Fruit fly (Drosophila melanogaster): ENCODE results near the gene CG32262.

The CG32262 gene

DNA sequence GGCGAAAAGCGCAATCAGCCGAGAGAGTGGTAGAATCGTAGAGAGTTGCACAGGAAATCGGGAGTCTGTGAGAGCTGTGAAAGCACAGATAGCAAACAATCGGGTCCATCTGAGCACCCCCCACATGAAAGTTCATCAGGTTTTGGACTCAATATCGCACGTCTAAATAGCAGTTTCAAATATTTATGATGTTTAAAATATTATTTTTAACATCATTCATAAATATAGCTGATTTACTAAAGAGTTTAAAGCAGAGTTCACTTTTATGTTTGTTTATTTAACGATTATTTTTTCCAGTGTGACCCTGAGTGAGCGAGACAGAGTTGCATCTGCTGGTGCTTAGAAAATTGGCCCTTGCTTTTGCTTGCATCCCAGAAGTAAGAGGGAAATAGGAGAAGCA, 8.7 kb downstream of the CG32262 start (continued):
- no peak for TF ChIP-seq bigmax (GFP tag; optimal IDR thresholded peaks at IDR 0.05)
- TF ChIP-seq gem (tag; optimal IDR thresholded peaks at IDR 0.05), result peak; percentile 33
- TF ChIP-seq CG12236 (GFP tag; optimal IDR thresholded peaks at IDR 0.05), result no peak
- no peak for TF ChIP-seq Bteb2 (GFP tag; optimal IDR thresholded peaks at IDR 0.05)
- TF ChIP-seq peb (GFP tag; IDR thresholded peaks at IDR 0.05), result no peak
- no peak for TF ChIP-seq CG15011 (GFP tag; optimal IDR thresholded peaks at IDR 0.05)
- no peak for TF ChIP-seq Atf-2 (GFP tag; optimal IDR thresholded peaks at IDR 0.05)
- no peak for TF ChIP-seq CG7271 (tag; optimal IDR thresholded peaks at IDR 0.05)
- peak; percentile 3 for TF ChIP-seq Xbp1 (GFP tag; optimal IDR thresholded peaks at IDR 0.05)
- no peak for TF ChIP-seq Bdp1 (GFP tag; optimal IDR thresholded peaks at IDR 0.05)
- TF ChIP-seq Rx (GFP tag; IDR thresholded peaks at IDR 0.05), result no peak
- 0 out of 4 replicates have a peak, but pooled peaks have one; percentile 26 for TF ChIP-seq chinmo (GFP tag; IDR thresholded peaks at IDR 0.05; ENCODE audit: partially characterized antibody)
- TF ChIP-seq sima (GFP tag; optimal IDR thresholded peaks at IDR 0.05), result no peak
- TF ChIP-seq mam (GFP tag; optimal IDR thresholded peaks at IDR 0.05), result no peak
- TF ChIP-seq CG15479 (GFP tag; optimal IDR thresholded peaks at IDR 0.05), result no peak
- TF ChIP-seq CG4854 (GFP tag; optimal IDR thresholded peaks at IDR 0.05), result no peak
- TF ChIP-seq CG15514 (GFP tag; optimal IDR thresholded peaks at IDR 0.05), result peak; percentile 1
- TF ChIP-seq Gug (GFP tag; IDR thresholded peaks at IDR 0.05), result no peak
- no peak for TF ChIP-seq Max (GFP tag; optimal IDR thresholded peaks at IDR 0.05)
- no peak for TF ChIP-seq CG3407 (GFP tag; optimal IDR thresholded peaks at IDR 0.05)
- no peak for TF ChIP-seq tap (tag; optimal IDR thresholded peaks at IDR 0.05)
- no peak for TF ChIP-seq Chrac-16 (GFP tag; optimal IDR thresholded peaks at IDR 0.05)
- peak; percentile 15 for TF ChIP-seq Hand (GFP tag; optimal IDR thresholded peaks at IDR 0.05)
- peak; percentile 42; the same call in 1 of the 3 replicates for TF ChIP-seq dysf (GFP tag; IDR thresholded peaks at IDR 0.05)
- TF ChIP-seq Xrp1 (GFP tag; IDR thresholded peaks at IDR 0.05), result no peak
- no peak for TF ChIP-seq Doc3 (GFP tag; IDR thresholded peaks at IDR 0.05; ENCODE audit: partially characterized antibody)
- no peak for TF ChIP-seq CG17361 (GFP tag; IDR thresholded peaks at IDR 0.05)
- no peak for TF ChIP-seq so (GFP tag; IDR thresholded peaks at IDR 0.05)
- no peak for TF ChIP-seq chif (GFP tag; optimal IDR thresholded peaks at IDR 0.05)
- no peak for TF ChIP-seq Lhr (GFP tag; optimal IDR thresholded peaks at IDR 0.05)
- TF ChIP-seq sug (tag; optimal IDR thresholded peaks at IDR 0.05), result no peak
- no peak for TF ChIP-seq CG11085 (GFP tag; IDR thresholded peaks at IDR 0.05)
- no peak for TF ChIP-seq gce (GFP tag; IDR thresholded peaks at IDR 0.05)
- no peak for TF ChIP-seq CG42726 (GFP tag; IDR thresholded peaks at IDR 0.05; ENCODE audit: partially characterized antibody)
- no peak for TF ChIP-seq CG17802 (tag; optimal IDR thresholded peaks at IDR 0.05)
- TF ChIP-seq ranshi (GFP tag; IDR thresholded peaks at IDR 0.05), result no peak
- TF ChIP-seq CG10147 (GFP tag; optimal IDR thresholded peaks at IDR 0.05), result peak; percentile 7
- TF ChIP-seq HLH4C (GFP tag; IDR thresholded peaks at IDR 0.05; ENCODE audit: partially characterized antibody), result no peak
- no peak for TF ChIP-seq CG32772 (GFP tag; IDR thresholded peaks at IDR 0.05)
- no peak for TF ChIP-seq CG4424 (GFP tag; optimal IDR thresholded peaks at IDR 0.05)
- peak; percentile 37 for TF ChIP-seq Med (GFP tag)
- no peak for TF ChIP-seq sqz (GFP tag; optimal IDR thresholded peaks at IDR 0.05)
- no peak for TF ChIP-seq wdn (GFP tag; IDR thresholded peaks at IDR 0.05)
- TF ChIP-seq Sin3A (optimal IDR thresholded peaks at IDR 0.05), result no peak
- TF ChIP-seq CG10462 (GFP tag; optimal IDR thresholded peaks at IDR 0.05), result no peak
- TF ChIP-seq Tbp (GFP tag; optimal IDR thresholded peaks at IDR 0.05), result no peak
- no peak for TF ChIP-seq CG16815 (GFP tag; optimal IDR thresholded peaks at IDR 0.05)
- no peak for TF ChIP-seq D (optimal IDR thresholded peaks at IDR 0.05)
- TF ChIP-seq D (GFP tag; optimal IDR thresholded peaks at IDR 0.05), result no peak
- peak; percentile 58 for TF ChIP-seq sob (GFP tag; IDR thresholded peaks at IDR 0.05)
- TF ChIP-seq slp2 (GFP tag; optimal IDR thresholded peaks at IDR 0.05), result no peak
- TF ChIP-seq CG9932 (GFP tag; IDR thresholded peaks at IDR 0.05), result no peak
- TF ChIP-seq CG7987 (GFP tag; optimal IDR thresholded peaks at IDR 0.05), result no peak
